Worm (Caenorhabditis elegans): ENCODE data around the gene pbo-1.

DNA sequence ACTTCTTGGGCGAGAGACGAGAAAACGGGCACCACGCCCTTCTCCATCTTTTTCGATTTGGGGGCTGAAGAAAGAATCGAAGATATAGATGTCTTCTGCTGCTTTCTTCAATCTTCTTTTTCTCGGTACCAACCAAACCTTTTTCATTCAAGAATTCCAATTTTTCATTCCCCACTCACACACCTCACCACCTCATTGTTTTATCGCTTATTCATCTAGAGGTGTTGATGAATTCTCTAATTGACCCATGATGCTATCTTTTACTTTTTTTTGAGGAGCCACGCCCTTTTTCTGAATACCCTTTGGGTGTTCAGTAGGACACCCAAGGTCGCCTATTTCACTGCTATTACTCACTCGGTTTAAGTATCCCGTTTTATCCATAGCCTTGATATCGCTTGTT, 34.7 kb downstream of the pbo-1 start:
- TF ChIP-seq cog-1 (tag; optimal IDR thresholded peaks at IDR 0.05) (no peak), flt-1 (GFP tag; IDR thresholded peaks at IDR 0.05) (no peak), klf-2 (GFP tag; conservative IDR thresholded peaks at IDR 0.05) (no peak), med-1 (GFP tag; optimal IDR thresholded peaks at IDR 0.05; ENCODE audit: insufficient read depth) (no peak), tab-1 (GFP tag; IDR thresholded peaks at IDR 0.05) (no peak), ztf-23 (GFP tag; IDR thresholded peaks at IDR 0.05) (no peak), ref-1 (GFP tag; conservative IDR thresholded peaks at IDR 0.05) (no peak), T22C8.4 (GFP tag; IDR thresholded peaks at IDR 0.05) (no peak)

All from whole organism, midembryonic.